Fruit fly (Drosophila melanogaster) whole organism, prepupa: Measurements from ENCODE around the gene mael.
A peak's percentile ranks its signal among the peaks of the same experiment; 100 is the strongest.

ENCODE experiments used
- Blimp-1 ChIP-seq: fragments of 200-800 bp; sonication (Bioruptor generic); optimal IDR thresholded peaks from 3 replicates; lab custom pipeline; 2017; ENCODE audit warnings: missing biosample characterization, missing genetic modification characterization, mild to moderate bottlenecking, moderate library complexity, missing genetic modification reagents
- CG10631 ChIP-seq: fragments of 200-800 bp; sonication (Bioruptor generic); optimal IDR thresholded peaks from 2 replicates; lab custom pipeline; 2016; ENCODE audit warnings: missing biosample characterization, missing genetic modification characterization
- CG10669 ChIP-seq: fragments of 200-800 bp; sonication (Bioruptor generic); optimal IDR thresholded peaks from 3 replicates; lab custom pipeline; 2018; ENCODE audit warnings: missing biosample characterization, mild to moderate bottlenecking, missing genetic modification characterization, moderate library complexity
- CG15336 ChIP-seq: fragments of 200-800 bp; sonication (Bioruptor generic); IDR thresholded peaks from 2 replicates; pipeline ENCODE4 v1.3.6; 2022; ENCODE audit warnings: missing biosample characterization, missing genetic modification characterization
- CG1621 ChIP-seq: fragments of 200-800 bp; sonication (Bioruptor generic); optimal IDR thresholded peaks from 3 replicates; lab custom pipeline; 2018; ENCODE audit warnings: missing biosample characterization, mild to moderate bottlenecking, missing genetic modification characterization
- CG16779 ChIP-seq: fragments of 200-800 bp; sonication (Bioruptor generic); optimal IDR thresholded peaks from 3 replicates; lab custom pipeline; 2017; ENCODE audit warnings: missing biosample characterization, mild to moderate bottlenecking, missing genetic modification characterization
- CG3032 ChIP-seq: fragments of 200-800 bp; optimal IDR thresholded peaks from 2 replicates; lab custom pipeline; 2019; ENCODE audit warnings: missing biosample characterization, mild to moderate bottlenecking, missing genetic modification characterization, moderate library complexity
- CG34406 ChIP-seq: fragments of 200-800 bp; sonication (Bioruptor generic); optimal IDR thresholded peaks from 3 replicates; lab custom pipeline; 2016; ENCODE audit warnings: missing biosample characterization, missing genetic modification characterization
- CG3919 ChIP-seq: fragments of 200-800 bp; sonication (Bioruptor generic); optimal IDR thresholded peaks from 3 replicates; lab custom pipeline; 2016; ENCODE audit warnings: missing biosample characterization, missing genetic modification characterization
- CG4318 ChIP-seq: fragments of 200-800 bp; sonication (Bioruptor generic); optimal IDR thresholded peaks from 3 replicates; lab custom pipeline; 2017; ENCODE audit warnings: missing biosample characterization, mild to moderate bottlenecking, missing genetic modification characterization
- CG6163 ChIP-seq: fragments of 200-800 bp; sonication (Bioruptor generic); IDR thresholded peaks from 3 replicates; pipeline ENCODE4 v1.3.6; 2022; ENCODE audit warnings: missing biosample characterization, missing genetic modification characterization
- CG6276 ChIP-seq: fragments of 200-800 bp; sonication (Bioruptor generic); optimal IDR thresholded peaks from 2 replicates; lab custom pipeline; 2017; ENCODE audit warnings: missing biosample characterization, mild to moderate bottlenecking, missing genetic modification characterization
- CG6808 ChIP-seq: fragments of 200-800 bp; sonication (Bioruptor generic); optimal IDR thresholded peaks from 3 replicates; lab custom pipeline; 2017; ENCODE audit warnings: missing biosample characterization, missing genetic modification characterization, mild to moderate bottlenecking, moderate library complexity, missing genetic modification reagents
- CG7368 ChIP-seq: fragments of 200-800 bp; sonication (Bioruptor generic); optimal IDR thresholded peaks from 3 replicates; lab custom pipeline; 2016; ENCODE audit warnings: missing biosample characterization, missing genetic modification characterization
- CG8632 ChIP-seq: fragments of 200-800 bp; sonication (Bioruptor generic); optimal IDR thresholded peaks from 3 replicates; lab custom pipeline; 2016; ENCODE audit warnings: missing biosample characterization, missing genetic modification characterization
- CG9139 ChIP-seq: fragments of 200-800 bp; sonication (Bioruptor generic); optimal IDR thresholded peaks from 3 replicates; lab custom pipeline; 2017; ENCODE audit warnings: missing biosample characterization, mild to moderate bottlenecking, missing genetic modification characterization
- Eip75B ChIP-seq: fragments of 200-800 bp; sonication (Bioruptor generic); optimal IDR thresholded peaks from 3 replicates; lab custom pipeline; 2016; ENCODE audit warnings: missing biosample characterization, missing genetic modification characterization
- Eip78C ChIP-seq: fragments of 200-800 bp; sonication (Bioruptor generic); peaks from one replicate; lab custom pipeline; 2016; ENCODE audit warnings: missing biosample characterization, missing genetic modification characterization
- Eip93F ChIP-seq: fragments of 200-800 bp; sonication (Bioruptor generic); optimal IDR thresholded peaks from 2 replicates; lab custom pipeline; 2016; ENCODE audit warnings: missing biosample characterization, mild to moderate bottlenecking, missing genetic modification characterization
- Ets21C ChIP-seq: fragments of 200-800 bp; sonication (Bioruptor generic); optimal IDR thresholded peaks from 3 replicates; lab custom pipeline; 2016; ENCODE audit warnings: missing biosample characterization, missing genetic modification characterization
- Ets96B ChIP-seq: fragments of 200-800 bp; optimal IDR thresholded peaks from 2 replicates; lab custom pipeline; 2019; ENCODE audit warnings: missing biosample characterization, mild to moderate bottlenecking, missing genetic modification characterization, moderate library complexity
- Hr39 ChIP-seq: fragments of 200-800 bp; sonication (Bioruptor generic); optimal IDR thresholded peaks from 2 replicates; lab custom pipeline; 2016; ENCODE audit warnings: missing biosample characterization, missing genetic modification characterization
- OdsH ChIP-seq: fragments of 200-800 bp; sonication (Bioruptor generic); optimal IDR thresholded peaks from 3 replicates; lab custom pipeline; 2016; ENCODE audit warnings: missing biosample characterization, missing genetic modification characterization
- Smox ChIP-seq: fragments of 200-800 bp; sonication (Bioruptor generic); optimal IDR thresholded peaks from 3 replicates; lab custom pipeline; 2016; ENCODE audit warnings: missing biosample characterization, missing genetic modification characterization
- Sox102F ChIP-seq: fragments of 200-800 bp; sonication (Bioruptor generic); optimal IDR thresholded peaks from 2 replicates; lab custom pipeline; 2016; ENCODE audit warnings: missing biosample characterization, mild to moderate bottlenecking, missing genetic modification characterization
- Sox15 ChIP-seq: fragments of 200-800 bp; sonication (Bioruptor generic); optimal IDR thresholded peaks from 3 replicates; lab custom pipeline; 2016; ENCODE audit warnings: missing biosample characterization, missing genetic modification characterization
- achi ChIP-seq: fragments of 200-800 bp; sonication (Bioruptor generic); optimal IDR thresholded peaks from 3 replicates; lab custom pipeline; 2016; ENCODE audit warnings: missing biosample characterization, missing genetic modification characterization
- acj6 ChIP-seq: fragments of 200-800 bp; sonication (Bioruptor generic); optimal IDR thresholded peaks from 3 replicates; lab custom pipeline; 2016; ENCODE audit warnings: missing biosample characterization, missing genetic modification characterization
- cyc ChIP-seq: fragments of 200-800 bp; sonication (Bioruptor generic); optimal IDR thresholded peaks from 3 replicates; lab custom pipeline; 2016; ENCODE audit warnings: missing biosample characterization, missing genetic modification characterization
- dac ChIP-seq: fragments of 200-800 bp; sonication (Bioruptor generic); optimal IDR thresholded peaks from 2 replicates; lab custom pipeline; 2017; ENCODE audit warnings: missing biosample characterization, mild to moderate bottlenecking, missing genetic modification characterization
- dsx ChIP-seq: fragments of 200-800 bp; optimal IDR thresholded peaks from 3 replicates; lab custom pipeline; 2019; ENCODE audit warnings: missing biosample characterization, mild to moderate bottlenecking, missing genetic modification characterization, moderate library complexity; ENCODE audit not compliant: poor library complexity, severe bottlenecking
- eg ChIP-seq: fragments of 200-800 bp; sonication (Bioruptor generic); IDR thresholded peaks from 3 replicates; pipeline ENCODE4 v1.3.6; 2022; ENCODE audit warnings: missing biosample characterization, missing genetic modification characterization
- esn ChIP-seq: fragments of 200-800 bp; sonication (Bioruptor generic); optimal IDR thresholded peaks from 2 replicates; lab custom pipeline; 2016; ENCODE audit warnings: missing biosample characterization, mild to moderate bottlenecking, missing genetic modification characterization, moderate library complexity
- fd59A ChIP-seq: fragments of 200-800 bp; sonication (Bioruptor generic); optimal IDR thresholded peaks from 2 replicates; lab custom pipeline; 2017; ENCODE audit warnings: missing biosample characterization, mild to moderate bottlenecking, missing genetic modification characterization, missing genetic modification reagents
- lz ChIP-seq: fragments of 200-800 bp; sonication (Bioruptor generic); optimal IDR thresholded peaks from 3 replicates; lab custom pipeline; 2016; ENCODE audit warnings: missing biosample characterization, missing genetic modification characterization
- net ChIP-seq: fragments of 200-800 bp; sonication (Bioruptor generic); optimal IDR thresholded peaks from 3 replicates; lab custom pipeline; 2016; ENCODE audit warnings: missing biosample characterization, missing genetic modification characterization
- pdm3 ChIP-seq: fragments of 200-800 bp; sonication (Bioruptor generic); optimal IDR thresholded peaks from 3 replicates; lab custom pipeline; 2016; ENCODE audit warnings: missing biosample characterization, missing genetic modification characterization
- salr ChIP-seq, 2 experiments: fragments of 200-800 bp; sonication (Bioruptor generic); optimal IDR thresholded peaks; 3 replicates each; lab custom pipeline; 2016 to 2018; ENCODE audit warnings: missing biosample characterization in 2 of 2, missing genetic modification characterization in 2 of 2, mild to moderate bottlenecking in 1 of 2
- spab ChIP-seq: fragments of 200-800 bp; sonication (Bioruptor generic); optimal IDR thresholded peaks from 2 replicates; lab custom pipeline; 2017; ENCODE audit warnings: missing biosample characterization, mild to moderate bottlenecking, missing genetic modification characterization, missing genetic modification reagents
- ss ChIP-seq, 2 experiments: fragments of 200-800 bp; sonication (Bioruptor generic); optimal IDR thresholded peaks; 2 replicates in 1 of 2; 3 replicates in 1 of 2; lab custom pipeline; 2017 to 2018; ENCODE audit warnings: mild to moderate bottlenecking in 2 of 2, missing biosample characterization in 2 of 2, missing genetic modification characterization in 2 of 2, moderate library complexity in 1 of 2
- topi ChIP-seq: fragments of 200-800 bp; sonication (Bioruptor generic); optimal IDR thresholded peaks from 3 replicates; lab custom pipeline; 2016; ENCODE audit warnings: missing biosample characterization, missing genetic modification characterization
- vri ChIP-seq: fragments of 200-800 bp; sonication (Bioruptor generic); optimal IDR thresholded peaks from 3 replicates; lab custom pipeline; 2016; ENCODE audit warnings: missing biosample characterization, mild to moderate bottlenecking, missing genetic modification characterization

Gene mael

dm6 chr3L:22741389-22742120, 20.6 kb downstream of the mael start, which contains the start of gene CG7369 (continued):
- TF ChIP-seq CG6808 (GFP tag; lab: Kevin White, UChicago) (peak; percentile 68), CG8632 (GFP tag; lab: Kevin White, UChicago) (peak; percentile 84), Eip93F (peak; percentile 75), CG16779 (tag; lab: Kevin White, UChicago) (peak; percentile 57), dsx (GFP tag; lab: Kevin White, UChicago) (peak; percentile 99), vri (GFP tag; lab: Kevin White, UChicago) (peak; percentile 84), CG10631 (GFP tag; lab: Kevin White, UChicago) (peak; percentile 93), fd59A (GFP tag; lab: Kevin White, UChicago) (peak; percentile 84), achi (GFP tag; lab: Kevin White, UChicago) (peak; percentile 86), spab (GFP tag; lab: Kevin White, UChicago) (no peak), Blimp-1 (peak; percentile 72), CG6163 (peak; percentile 86), CG9139 (GFP tag; lab: Kevin White, UChicago) (peak; percentile 43), cyc (GFP tag; lab: Kevin White, UChicago) (peak; percentile 85), esn (GFP tag; lab: Kevin White, UChicago) (peak; percentile 90), Ets21C (GFP tag; lab: Kevin White, UChicago) (peak; percentile 83), topi (GFP tag; lab: Kevin White, UChicago) (peak; percentile 86)

dm6 chr3L:22742121-22742531, 21.1 kb downstream of the mael start:
- TF ChIP-seq CG15336 (GFP tag; lab: Robert Waterston, UW) (0 out of 2 replicates have a peak, but pooled peaks have one; percentile 7), dsx (GFP tag; lab: Kevin White, UChicago) (peak; percentile 92), Eip75B (GFP tag; lab: Kevin White, UChicago) (peak; percentile 30), eg (0 out of 3 replicates have a peak, but pooled peaks have one; percentile 26), dac (GFP tag; lab: Kevin White, UChicago) (no peak), CG1621 (tag; lab: Kevin White, UChicago) (peak; percentile 13), CG7368 (GFP tag; lab: Kevin White, UChicago) (no peak)

dm6 chr3L:22742945-22743582, 22.1 kb downstream of the mael start:
- TF ChIP-seq OdsH (GFP tag; lab: Kevin White, UChicago), result peak; percentile 65
- no peak for TF ChIP-seq CG6163
- TF ChIP-seq acj6, result peak; percentile 16
- no peak for TF ChIP-seq vri (GFP tag; lab: Kevin White, UChicago)
- peak; percentile 42 for TF ChIP-seq Smox
- peak; percentile 43 for TF ChIP-seq fd59A (GFP tag; lab: Kevin White, UChicago)
- peak; percentile 26 for TF ChIP-seq net (GFP tag; lab: Kevin White, UChicago)
- TF ChIP-seq cyc (GFP tag; lab: Kevin White, UChicago), result peak; percentile 29
- TF ChIP-seq Eip75B (GFP tag; lab: Kevin White, UChicago), result no peak
- TF ChIP-seq Sox102F (GFP tag; lab: Kevin White, UChicago), result peak; percentile 21
- peak; percentile 41 for TF ChIP-seq CG3919 (GFP tag; lab: Kevin White, UChicago)
- peak; percentile 27 for TF ChIP-seq CG6276 (GFP tag; lab: Kevin White, UChicago)
- peak; percentile 4 for TF ChIP-seq CG34406 (GFP tag; lab: Kevin White, UChicago)
- peak; percentile 71 for TF ChIP-seq dsx (GFP tag; lab: Kevin White, UChicago)
- TF ChIP-seq achi (GFP tag; lab: Kevin White, UChicago), result peak; percentile 40
- peak; percentile 25 for TF ChIP-seq lz (GFP tag; lab: Kevin White, UChicago)
- peak; percentile 25 for TF ChIP-seq Sox15
- peak; percentile 27 for TF ChIP-seq CG10669
- TF ChIP-seq ss (GFP tag; optimal IDR thresholded peaks at IDR 0.05; lab: Kevin White, UChicago), result no peak
- peak; percentile 50 for TF ChIP-seq pdm3 (GFP tag; lab: Kevin White, UChicago)
- TF ChIP-seq CG4318 (GFP tag; lab: Kevin White, UChicago), result peak; percentile 61
- TF ChIP-seq dac (GFP tag; lab: Kevin White, UChicago), result no peak
- peak; percentile 24 for TF ChIP-seq CG6808 (GFP tag; lab: Kevin White, UChicago)
- TF ChIP-seq Hr39, result peak; percentile 41
- peak in 1 of 2 experiments; percentile 66 for TF ChIP-seq salr (GFP tag; optimal IDR thresholded peaks at IDR 0.05; lab: Kevin White, UChicago)
- TF ChIP-seq CG15336 (GFP tag; lab: Robert Waterston, UW), result peak; percentile 22; the same call in 1 of the 2 replicates
- peak; percentile 9 for TF ChIP-seq CG3032 (tag; lab: Kevin White, UChicago)
- peak; percentile 84 for TF ChIP-seq Eip78C (GFP tag; lab: Kevin White, UChicago)
- peak; percentile 9 for TF ChIP-seq CG8632 (GFP tag; lab: Kevin White, UChicago)
- TF ChIP-seq Ets96B (tag; lab: Kevin White, UChicago), result peak; percentile 7
